Worm (Caenorhabditis elegans) whole organism, midembryonic: ENCODE data around the gene sdz-9.

Experiments
- T22C8.4 ChIP-seq: fragments of 200-800 bp; sonication (Bioruptor generic); IDR thresholded peaks from 2 replicates; pipeline ENCODE4 v1.3.6; 2022; ENCODE audit warnings: missing genetic modification characterization, missing compliant biosample characterization
- cog-1 ChIP-seq: sonication (generic microtip); optimal IDR thresholded peaks from 2 replicates; lab custom pipeline; 2016; ENCODE audit warnings: missing genetic modification characterization, missing compliant biosample characterization
- flt-1 ChIP-seq: fragments of 200-800 bp; sonication (Bioruptor generic); IDR thresholded peaks from 2 replicates; pipeline ENCODE4 v1.3.6; 2022; ENCODE audit warnings: missing genetic modification characterization, missing compliant biosample characterization
- klf-2 ChIP-seq: fragments of 200-800 bp; sonication (Bioruptor generic); conservative IDR thresholded peaks from 2 replicates; pipeline ENCODE4 v1.3.6; 2022; ENCODE audit warnings: missing genetic modification reagents, missing genetic modification characterization, missing compliant biosample characterization
- med-1 ChIP-seq: sonication (generic microtip); optimal IDR thresholded peaks from 2 replicates; lab custom pipeline; 2017; ENCODE audit warnings: missing genetic modification characterization, mild to moderate bottlenecking, missing compliant biosample characterization, antibody characterized with exemption, missing genetic modification reagents; ENCODE audit not compliant: insufficient read depth
- ref-1 ChIP-seq: fragments of 200-800 bp; sonication (Bioruptor generic); conservative IDR thresholded peaks from 2 replicates; pipeline ENCODE4 v1.3.6; 2022; ENCODE audit warnings: missing genetic modification reagents, missing genetic modification characterization, missing compliant biosample characterization
- tab-1 ChIP-seq: fragments of 200-800 bp; sonication (Bioruptor generic); IDR thresholded peaks from 2 replicates; pipeline ENCODE4 v1.3.6; 2022; ENCODE audit warnings: missing genetic modification characterization, missing compliant biosample characterization
- ztf-23 ChIP-seq: fragments of 200-800 bp; sonication (Bioruptor generic); IDR thresholded peaks from 2 replicates; pipeline ENCODE4 v1.3.6; 2022; ENCODE audit warnings: missing genetic modification reagents, missing genetic modification characterization, missing compliant biosample characterization
- ztf-29 ChIP-seq: fragments of 200-800 bp; sonication (Bioruptor generic); IDR thresholded peaks from 2 replicates; pipeline ENCODE4 v1.3.6; 2022; ENCODE audit warnings: missing genetic modification reagents, missing genetic modification characterization, missing compliant biosample characterization

The sdz-9 gene

ce11 chrII:2801764-2802163, 28.3 kb upstream of the sdz-9 start:
- TF ChIP-seq ztf-29 (GFP tag; lab: Robert Waterston, UW) (no peak), T22C8.4 (GFP tag; lab: Robert Waterston, UW) (no peak), tab-1 (GFP tag; lab: Robert Waterston, UW) (no peak), cog-1 (tag; lab: Kevin White, UChicago) (no peak), med-1 (GFP tag; lab: Kevin White, UChicago) (no peak), flt-1 (GFP tag; lab: Robert Waterston, UW) (no peak), klf-2 (GFP tag; lab: Robert Waterston, UW) (no peak), ztf-23 (no peak), ref-1 (GFP tag; lab: Robert Waterston, UW) (no peak)

ce11 chrII:2800550-2801233, 27.3 kb upstream of the sdz-9 start, which contains the start of gene nhr-119:
TSS of gene nhr-119 (minus strand) at chrII:2800600.
- peak; percentile 10 for TF ChIP-seq cog-1 (tag; lab: Kevin White, UChicago)
- TF ChIP-seq med-1 (GFP tag; lab: Kevin White, UChicago): no peak

- TF ChIP-seq ztf-29 (GFP tag; lab: Robert Waterston, UW) (no peak), T22C8.4 (GFP tag; lab: Robert Waterston, UW) (no peak), klf-2 (GFP tag; lab: Robert Waterston, UW) (no peak), tab-1 (GFP tag; lab: Robert Waterston, UW) (no peak), ref-1 (GFP tag; lab: Robert Waterston, UW) (no peak), med-1 (GFP tag; lab: Kevin White, UChicago) (no peak), flt-1 (GFP tag; lab: Robert Waterston, UW) (no peak), ztf-23 (no peak), cog-1 (tag; lab: Kevin White, UChicago) (no peak)
Observed at ce11 chrII:2797951-2798350, 24.5 kb upstream of the sdz-9 start.

- TF ChIP-seq ztf-29 (GFP tag; lab: Robert Waterston, UW) (no peak), flt-1 (GFP tag; lab: Robert Waterston, UW) (no peak), ztf-23 (no peak), klf-2 (GFP tag; lab: Robert Waterston, UW) (no peak)
Observed at ce11 chrII:2796431-2796830, 23.0 kb upstream of the sdz-9 start.

ce11 chrII:2795413-2795812, 22.0 kb upstream of the sdz-9 start:
- TF ChIP-seq tab-1 (GFP tag; lab: Robert Waterston, UW) (no peak), ztf-23 (no peak)

- TF ChIP-seq med-1 (GFP tag; lab: Kevin White, UChicago) (no peak), ztf-23 (no peak), klf-2 (GFP tag; lab: Robert Waterston, UW) (no peak), T22C8.4 (GFP tag; lab: Robert Waterston, UW) (no peak), ref-1 (GFP tag; lab: Robert Waterston, UW) (no peak), flt-1 (GFP tag; lab: Robert Waterston, UW) (no peak), tab-1 (GFP tag; lab: Robert Waterston, UW) (no peak), cog-1 (tag; lab: Kevin White, UChicago) (no peak), ztf-29 (GFP tag; lab: Robert Waterston, UW) (no peak)
Observed at ce11 chrII:2791693-2792092, 18.3 kb upstream of the sdz-9 start.

ce11 chrII:2787849-2788248, 14.4 kb upstream of the sdz-9 start:
- TF ChIP-seq ztf-23: no peak
- TF ChIP-seq T22C8.4 (GFP tag; lab: Robert Waterston, UW): no peak
- TF ChIP-seq cog-1 (tag; lab: Kevin White, UChicago): no peak
- TF ChIP-seq flt-1 (GFP tag; lab: Robert Waterston, UW): no peak
- TF ChIP-seq ref-1 (GFP tag; lab: Robert Waterston, UW): no peak
- no peak for TF ChIP-seq med-1 (GFP tag; lab: Kevin White, UChicago)
- TF ChIP-seq klf-2 (GFP tag; lab: Robert Waterston, UW): no peak
- TF ChIP-seq ztf-29 (GFP tag; lab: Robert Waterston, UW): no peak
- TF ChIP-seq tab-1 (GFP tag; lab: Robert Waterston, UW): no peak

- no peak; the same call in 1 of the 2 replicates for TF ChIP-seq ztf-29 (GFP tag; lab: Robert Waterston, UW)
- TF ChIP-seq ref-1 (GFP tag; lab: Robert Waterston, UW): no peak
- TF ChIP-seq T22C8.4 (GFP tag; lab: Robert Waterston, UW): no peak
- no peak for TF ChIP-seq med-1 (GFP tag; lab: Kevin White, UChicago)
- no peak for TF ChIP-seq ztf-23
- TF ChIP-seq flt-1 (GFP tag; lab: Robert Waterston, UW): no peak
- TF ChIP-seq tab-1 (GFP tag; lab: Robert Waterston, UW): no peak
- TF ChIP-seq klf-2 (GFP tag; lab: Robert Waterston, UW): no peak
- TF ChIP-seq cog-1 (tag; lab: Kevin White, UChicago): no peak
Observed at ce11 chrII:2787031-2787512, 13.6 kb upstream of the sdz-9 start, which contains the start of the genes F08D12.12 and srpa-72. TSS of gene F08D12.12 (minus strand) at chrII:2787081. TSS of gene srpa-72 (plus strand) at chrII:2787481.

ce11 chrII:2785787-2786186, 12.4 kb upstream of the sdz-9 start:
- TF ChIP-seq cog-1 (tag; lab: Kevin White, UChicago) (no peak), flt-1 (GFP tag; lab: Robert Waterston, UW) (no peak), T22C8.4 (GFP tag; lab: Robert Waterston, UW) (no peak), ztf-23 (no peak), tab-1 (GFP tag; lab: Robert Waterston, UW) (no peak), ref-1 (GFP tag; lab: Robert Waterston, UW) (no peak), klf-2 (GFP tag; lab: Robert Waterston, UW) (no peak), ztf-29 (GFP tag; lab: Robert Waterston, UW) (no peak), med-1 (GFP tag; lab: Kevin White, UChicago) (no peak)
